Worm (Caenorhabditis elegans) whole organism, L4 larva: ENCODE results near the gene srt-28.

Experiments
- Y5F2A.4 ChIP-seq: fragments of 200-800 bp; sonication (Bioruptor generic); optimal IDR thresholded peaks from 2 replicates; lab custom pipeline; 2018; ENCODE audit warnings: mild to moderate bottlenecking, missing genetic modification characterization, missing compliant biosample characterization
- ama-1 ChIP-seq: fragments of 150-350 bp; optimal IDR thresholded peaks from 2 replicates; lab custom pipeline; 2014; ENCODE audit warnings: inconsistent platforms, mixed read lengths
- ces-1 ChIP-seq: fragments of 150-350 bp; sonication (generic microtip); optimal IDR thresholded peaks from 4 replicates; lab custom pipeline; 2014; ENCODE audit warnings: missing biosample characterization, missing genetic modification reagents, missing genetic modification characterization
- egl-27 ChIP-seq: sonication (generic microtip); optimal IDR thresholded peaks from 3 replicates; lab custom pipeline; 2017; ENCODE audit warnings: missing biosample characterization, missing genetic modification reagents, missing genetic modification characterization
- lin-39 ChIP-seq: fragments of 150-350 bp; optimal IDR thresholded peaks from 2 replicates; lab custom pipeline; 2014; ENCODE audit warnings: missing biosample characterization, missing genetic modification reagents, missing genetic modification characterization
- nhr-10 ChIP-seq: fragments of 150-350 bp; optimal IDR thresholded peaks from 2 replicates; lab custom pipeline; 2014; ENCODE audit warnings: missing biosample characterization, missing genetic modification characterization
- nhr-28 ChIP-seq: fragments of 150-350 bp; optimal IDR thresholded peaks from 2 replicates; lab custom pipeline; 2014; ENCODE audit warnings: missing biosample characterization, missing genetic modification characterization
- nhr-48 ChIP-seq: sonication (generic microtip); optimal IDR thresholded peaks from 2 replicates; lab custom pipeline; 2016; ENCODE audit warnings: mild to moderate bottlenecking, missing genetic modification characterization, missing compliant biosample characterization
- pqm-1 ChIP-seq: sonication (generic microtip); optimal IDR thresholded peaks from 2 replicates; lab custom pipeline; 2017; ENCODE audit warnings: missing biosample characterization, missing genetic modification characterization
- unc-39 ChIP-seq: sonication (generic microtip); optimal IDR thresholded peaks from 2 replicates; lab custom pipeline; 2017; ENCODE audit warnings: missing biosample characterization, missing genetic modification characterization
- unc-62 ChIP-seq, 3 experiments: fragments of 150-350 bp in 1 of 3; sonication (generic microtip); optimal IDR thresholded peaks in 2 of 3; peaks in 1 of 3; 1 replicate in 1 of 3; 2 replicates in 2 of 3; lab custom pipeline; 2014 to 2017; ENCODE audit warnings: missing biosample characterization in 3 of 3, missing genetic modification characterization in 3 of 3, missing genetic modification reagents in 3 of 3, missing genotype in 1 of 3

ce11 chrV:2758437-2758836 is 45.0 kb upstream of the srt-28 start:
- TF ChIP-seq ama-1 (lab: Kevin White, UChicago), result no peak
- TF ChIP-seq egl-27, result no peak
- TF ChIP-seq nhr-10 (tag; lab: Kevin White, UChicago), result no peak
- TF ChIP-seq unc-39 (tag; lab: Kevin White, UChicago), result no peak
- no peak for TF ChIP-seq nhr-28 (tag; lab: Kevin White, UChicago)
- TF ChIP-seq pqm-1, result no peak
- no peak for TF ChIP-seq ces-1 (GFP tag; lab: Kevin White, UChicago)
- TF ChIP-seq nhr-48 (tag; lab: Kevin White, UChicago), result no peak
- no peak for TF ChIP-seq Y5F2A.4 (GFP tag; lab: Kevin White, UChicago)
- no peak for TF ChIP-seq unc-62 (GFP tag; optimal IDR thresholded peaks at IDR 0.05 in 1 of 2; lab: Kevin White, UChicago)
- TF ChIP-seq unc-62 (tag; optimal IDR thresholded peaks at IDR 0.05; lab: Kevin White, UChicago), result no peak
- TF ChIP-seq lin-39 (tag; lab: Kevin White, UChicago), result no peak
